Worm (Caenorhabditis elegans) whole organism, L4 larva: ENCODE measurements around the gene btb-20.

ENCODE experiments used
- ZK546.5 ChIP-seq, 2 experiments: sonication (generic microtip); optimal IDR thresholded peaks; 2 replicates each; lab custom pipeline; 2017; ENCODE audit warnings: missing biosample characterization in 2 of 2, missing genetic modification characterization in 2 of 2
- aha-1 ChIP-seq: fragments of 150-350 bp; peaks from one replicate; lab custom pipeline; 2014; ENCODE audit warnings: missing biosample characterization, missing genetic modification characterization
- unc-62 ChIP-seq, 3 experiments: fragments of 150-350 bp in 1 of 3; sonication (generic microtip); optimal IDR thresholded peaks in 2 of 3; peaks in 1 of 3; 1 replicate in 1 of 3; 2 replicates in 2 of 3; lab custom pipeline; 2014 to 2017; ENCODE audit warnings: missing biosample characterization in 3 of 3, missing genetic modification characterization in 3 of 3, missing genetic modification reagents in 3 of 3, missing genotype in 1 of 3

- TF ChIP-seq ZK546.5 (tag; optimal IDR thresholded peaks at IDR 0.05; lab: Kevin White, UChicago) (no peak), unc-62 (GFP tag; optimal IDR thresholded peaks at IDR 0.05 in 1 of 2; lab: Kevin White, UChicago) (no peak), unc-62 (tag; optimal IDR thresholded peaks at IDR 0.05; lab: Kevin White, UChicago) (no peak), aha-1 (tag; lab: Kevin White, UChicago) (peak; percentile 54)
These were observed 48.6 kb downstream of the btb-20 start for ce11 chrII:14474700-14475099.
